Worm (Caenorhabditis elegans) whole organism, L4/young adult: ENCODE data around the gene srb-1.

Source experiments
- W03F9.2 ChIP-seq: fragments of 150-350 bp; optimal IDR thresholded peaks from 2 replicates; lab custom pipeline; 2014; ENCODE audit warnings: missing biosample characterization, missing genetic modification characterization
- dao-5 ChIP-seq: sonication (generic microtip); optimal IDR thresholded peaks from 2 replicates; lab custom pipeline; 2016; ENCODE audit warnings: missing genotype, missing genetic modification characterization, moderate library complexity, missing compliant biosample characterization
- him-1 ChIP-seq: sonication (generic microtip); optimal IDR thresholded peaks from 2 replicates; lab custom pipeline; 2016; ENCODE audit warnings: missing genotype, missing genetic modification reagents, missing genetic modification characterization, missing compliant biosample characterization

- TF ChIP-seq W03F9.2 (tag; lab: Kevin White, UChicago) = no peak
- no peak for TF ChIP-seq him-1
- no peak for TF ChIP-seq dao-5 (tag; lab: Kevin White, UChicago)
Observed at ce11 chrII:5170932-5171331, at the start of gene srb-1.
